Fruit fly (Drosophila melanogaster): ENCODE measurements around the gene Ibf1.
A peak's percentile ranks its signal among the peaks of the same experiment; 100 is the strongest.

Gene Ibf1

DNA sequence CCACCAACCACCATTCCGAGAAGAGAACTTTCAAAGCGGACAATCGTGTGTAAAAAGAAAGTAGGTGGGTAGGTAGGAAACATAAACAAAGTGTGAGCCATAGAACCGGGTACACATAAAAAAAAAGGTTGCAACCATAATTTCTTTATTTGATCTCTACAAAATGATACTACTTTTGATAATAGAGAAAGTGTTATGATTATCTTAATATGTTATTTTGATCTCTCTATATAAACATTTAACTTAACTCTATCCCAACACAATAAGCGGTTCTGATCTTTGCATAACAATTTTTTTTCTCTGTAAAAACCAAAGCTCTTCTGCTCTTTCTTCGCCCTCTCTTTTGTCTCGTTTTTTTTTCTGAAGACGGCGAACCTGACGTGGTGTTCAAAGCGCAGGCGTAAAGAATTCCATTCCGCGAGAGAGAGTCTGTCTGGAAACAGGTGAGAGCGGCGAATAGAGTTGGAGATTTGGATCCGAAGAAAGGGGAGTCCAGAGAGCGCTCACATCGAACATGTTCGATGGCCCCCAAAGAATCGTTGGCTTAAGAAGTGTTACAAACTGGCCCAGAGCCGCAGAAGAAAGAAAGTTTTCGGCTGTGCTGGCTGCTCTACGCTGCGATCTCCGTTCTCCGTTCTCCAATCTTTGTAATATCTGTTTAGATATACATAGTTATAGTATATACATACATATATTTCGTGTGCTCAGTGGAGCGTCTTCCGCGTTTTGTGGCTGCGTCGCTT is 11.7 kb upstream of the Ibf1 start (continued):
- TF ChIP-seq Hey (tag; optimal IDR thresholded peaks at IDR 0.05) (no peak), Lhr (GFP tag; optimal IDR thresholded peaks at IDR 0.05) (peak; percentile 36), CG6791 (GFP tag; IDR thresholded peaks at IDR 0.05; ENCODE audit: partially characterized antibody) (no peak), CG1832 (GFP tag; optimal IDR thresholded peaks at IDR 0.05) (no peak), Max (GFP tag; optimal IDR thresholded peaks at IDR 0.05) (peak; percentile 23), CG17568 (GFP tag; optimal IDR thresholded peaks at IDR 0.05) (peak; percentile 25), Dref (GFP tag; IDR thresholded peaks at IDR 0.05) (no peak), CG14014 (GFP tag; IDR thresholded peaks at IDR 0.05) (no peak), CG8089 (GFP tag; optimal IDR thresholded peaks at IDR 0.05) (no peak), Dbx (GFP tag; IDR thresholded peaks at IDR 0.05) (no peak), Fer3 (tag; optimal IDR thresholded peaks at IDR 0.05) (peak; percentile 43), Sox102F (GFP tag; optimal IDR thresholded peaks at IDR 0.05) (peak; percentile 74), inv (GFP tag; IDR thresholded peaks at IDR 0.05; ENCODE audit: partially characterized antibody) (no peak), ems (GFP tag; optimal IDR thresholded peaks at IDR 0.05) (peak; percentile 51), CG13123 (GFP tag; optimal IDR thresholded peaks at IDR 0.05) (no peak), pb (GFP tag; optimal IDR thresholded peaks at IDR 0.05) (no peak), crc (GFP tag; optimal IDR thresholded peaks at IDR 0.05) (no peak), CG18764 (GFP tag; optimal IDR thresholded peaks at IDR 0.05) (no peak), Hr3 (GFP tag; optimal IDR thresholded peaks at IDR 0.05) (peak; percentile 55), CG8290 (GFP tag; optimal IDR thresholded peaks at IDR 0.05) (peak; percentile 27), CG8290 (tag; optimal IDR thresholded peaks at IDR 0.05) (peak in 1 of 2 experiments; percentile 6), CG16815 (GFP tag; optimal IDR thresholded peaks at IDR 0.05) (no peak), tx (GFP tag; optimal IDR thresholded peaks at IDR 0.05) (no peak), CG5245 (GFP tag; optimal IDR thresholded peaks at IDR 0.05) (peak; percentile 28), Mrtf (GFP tag; IDR thresholded peaks at IDR 0.05) (no peak), grn (GFP tag; optimal IDR thresholded peaks at IDR 0.05) (no peak), Hr78 (GFP tag; optimal IDR thresholded peaks at IDR 0.05) (peak in 1 of 2 experiments; percentile 53), hbn (GFP tag; IDR thresholded peaks at IDR 0.05; ENCODE audit: partially characterized antibody) (no peak), CG6254 (GFP tag; optimal IDR thresholded peaks at IDR 0.05) (peak; percentile 78), CG17912 (GFP tag; optimal IDR thresholded peaks at IDR 0.05) (no peak), dmrt99B (tag; optimal IDR thresholded peaks at IDR 0.05) (peak; percentile 78), CG2129 (GFP tag; IDR thresholded peaks at IDR 0.05; ENCODE audit: partially characterized antibody) (no peak), kay (GFP tag; optimal IDR thresholded peaks at IDR 0.05) (peak; percentile 44), H2.0 (GFP tag; IDR thresholded peaks at IDR 0.05) (no peak), ind (GFP tag; optimal IDR thresholded peaks at IDR 0.05) (peak; percentile 50), CG13775 (GFP tag; optimal IDR thresholded peaks at IDR 0.05) (peak; percentile 42), CG6813 (GFP tag; optimal IDR thresholded peaks at IDR 0.05) (peak; percentile 44), CG7357 (GFP tag; IDR thresholded peaks at IDR 0.05) (peak; percentile 26; the same call in 1 of the 3 replicates), Taf1 (GFP tag; IDR thresholded peaks at IDR 0.05) (no peak), stc (GFP tag; IDR thresholded peaks at IDR 0.05) (peak; percentile 71; the same call in 1 of the 2 replicates), ro (GFP tag; IDR thresholded peaks at IDR 0.05) (0 out of 2 replicates have a peak, but pooled peaks have one; percentile 20), CG8944 (GFP tag; optimal IDR thresholded peaks at IDR 0.05) (peak; percentile 5), CG18262 (tag; optimal IDR thresholded peaks at IDR 0.05) (peak; percentile 80), Vsx1 (GFP tag; optimal IDR thresholded peaks at IDR 0.05) (no peak), tio (GFP tag; optimal IDR thresholded peaks at IDR 0.05) (no peak), CG10267 (tag; optimal IDR thresholded peaks at IDR 0.05) (peak; percentile 79), HLHmδ (GFP tag; optimal IDR thresholded peaks at IDR 0.05) (no peak), cato (GFP tag; optimal IDR thresholded peaks at IDR 0.05; ENCODE audit: borderline replicate concordance) (no peak), dysf (GFP tag; IDR thresholded peaks at IDR 0.05) (peak; percentile 51; the same call in 1 of the 3 replicates)
